Fruit fly (Drosophila melanogaster): ENCODE data around the gene CG3847.

The CG3847 gene

DNA sequence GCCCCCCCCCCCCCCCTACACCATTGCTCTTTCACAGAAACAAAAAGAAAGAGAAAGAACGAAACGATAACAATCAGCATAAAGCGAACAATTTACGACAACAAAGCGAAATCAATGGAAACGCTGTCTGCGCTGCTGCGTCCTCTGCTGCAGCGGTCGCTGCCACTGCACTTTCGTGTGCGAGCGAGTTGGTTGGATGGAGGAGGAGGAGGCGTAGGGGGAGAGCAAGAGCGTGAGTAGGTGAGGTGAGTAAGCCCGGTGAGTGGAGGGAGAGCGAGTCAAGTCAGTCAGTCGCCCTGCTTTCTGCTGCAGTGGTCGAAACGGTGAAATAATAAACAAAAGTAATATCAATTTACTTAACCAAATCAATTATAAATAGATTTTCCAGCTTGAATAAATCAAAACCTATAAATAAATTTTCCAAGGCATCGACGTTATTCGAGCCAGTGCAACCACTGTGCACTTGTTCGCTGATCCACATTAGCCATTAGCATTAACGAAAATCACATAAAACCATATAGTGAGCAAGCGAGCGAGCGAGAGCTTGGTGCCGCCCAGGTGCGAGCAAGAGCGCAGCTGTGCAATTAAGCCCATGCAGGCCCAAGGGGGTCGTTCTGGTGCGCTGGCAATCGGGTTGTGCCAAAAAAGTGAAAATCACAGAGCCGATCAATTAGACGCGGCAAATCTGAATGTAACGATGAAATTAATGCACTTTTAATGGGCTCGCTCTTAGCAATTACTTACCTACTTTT lies 2.9 kb upstream of the CG3847 start (continued):
- TF ChIP-seq CG6765 (GFP tag; optimal IDR thresholded peaks at IDR 0.05) = no peak
- TF ChIP-seq Bgb (GFP tag; IDR thresholded peaks at IDR 0.05; ENCODE audit: partially characterized antibody) = peak; percentile 25; the same call in 1 of the 2 replicates
- no peak for TF ChIP-seq CG13287 (GFP tag; IDR thresholded peaks at IDR 0.05; ENCODE audit: partially characterized antibody)
- TF ChIP-seq CG8944 (GFP tag; optimal IDR thresholded peaks at IDR 0.05) = no peak
- TF ChIP-seq abd-A (tag; optimal IDR thresholded peaks at IDR 0.05) = peak; percentile 49
- no peak for TF ChIP-seq hb (GFP tag; IDR thresholded peaks at IDR 0.05; ENCODE audit: partially characterized antibody)
- TF ChIP-seq CG14860 (GFP tag; IDR thresholded peaks at IDR 0.05; ENCODE audit: partially characterized antibody) = no peak
- TF ChIP-seq Dbx (GFP tag; IDR thresholded peaks at IDR 0.05) = no peak
- TF ChIP-seq kni (GFP tag; optimal IDR thresholded peaks at IDR 0.05) = peak; percentile 69
- TF ChIP-seq CG14050 (GFP tag; IDR thresholded peaks at IDR 0.05) = peak; percentile 48; the same call in 1 of the 3 replicates
- peak; percentile 31 for TF ChIP-seq CG10979 (tag; optimal IDR thresholded peaks at IDR 0.05)
- TF ChIP-seq CG43689 (GFP tag; IDR thresholded peaks at IDR 0.05) = no peak
- peak; percentile 57 for TF ChIP-seq sisA (GFP tag; IDR thresholded peaks at IDR 0.05)
- TF ChIP-seq CG13624 (GFP tag; optimal IDR thresholded peaks at IDR 0.05) = no peak
- 0 out of 3 replicates have a peak, but pooled peaks have one; percentile 54 for TF ChIP-seq H15 (GFP tag; IDR thresholded peaks at IDR 0.05)
- TF ChIP-seq jumu (GFP tag; optimal IDR thresholded peaks at IDR 0.05) = no peak
- no peak for TF ChIP-seq C15 (GFP tag; IDR thresholded peaks at IDR 0.05)
- TF ChIP-seq chif (GFP tag; optimal IDR thresholded peaks at IDR 0.05) = no peak
- no peak for TF ChIP-seq CG11456 (GFP tag; IDR thresholded peaks at IDR 0.05)
- TF ChIP-seq sob (GFP tag; IDR thresholded peaks at IDR 0.05) = peak; percentile 42; the same call in 1 of the 2 replicates
- TF ChIP-seq CG6683 (GFP tag; optimal IDR thresholded peaks at IDR 0.05) = no peak
- no peak for TF ChIP-seq CG4707 (GFP tag; optimal IDR thresholded peaks at IDR 0.05)
- no peak for TF ChIP-seq tx (GFP tag; optimal IDR thresholded peaks at IDR 0.05)
- peak; percentile 47 for TF ChIP-seq CG6689 (GFP tag; IDR thresholded peaks at IDR 0.05)
- TF ChIP-seq CG10147 (GFP tag; optimal IDR thresholded peaks at IDR 0.05) = no peak
- no peak for TF ChIP-seq gfzf (GFP tag; optimal IDR thresholded peaks at IDR 0.05)
- no peak for TF ChIP-seq CG31365 (tag; optimal IDR thresholded peaks at IDR 0.05)
- peak; percentile 20 for TF ChIP-seq CG12391 (tag; optimal IDR thresholded peaks at IDR 0.05)
- no peak for TF ChIP-seq CG4617 (GFP tag; optimal IDR thresholded peaks at IDR 0.05; ENCODE audit: borderline replicate concordance)
- no peak for TF ChIP-seq CG10462 (GFP tag; optimal IDR thresholded peaks at IDR 0.05)
- no peak for TF ChIP-seq Bdp1 (GFP tag; optimal IDR thresholded peaks at IDR 0.05)
- no peak for TF ChIP-seq al (GFP tag; IDR thresholded peaks at IDR 0.05)
- TF ChIP-seq CG5245 (GFP tag; optimal IDR thresholded peaks at IDR 0.05) = peak; percentile 9
- no peak for TF ChIP-seq ac (GFP tag; optimal IDR thresholded peaks at IDR 0.05)
- TF ChIP-seq zen (tag; optimal IDR thresholded peaks at IDR 0.05) = no peak
- TF ChIP-seq nom (GFP tag; optimal IDR thresholded peaks at IDR 0.05) = peak; percentile 39
- TF ChIP-seq CkIIα-i1 (GFP tag; IDR thresholded peaks at IDR 0.05) = no peak
- no peak for TF ChIP-seq CG9727 (GFP tag; optimal IDR thresholded peaks at IDR 0.05)
- TF ChIP-seq CG17612 (GFP tag; IDR thresholded peaks at IDR 0.05) = no peak
- no peak for TF ChIP-seq Six4 (GFP tag; optimal IDR thresholded peaks at IDR 0.05)
- no peak for TF ChIP-seq luna (GFP tag; optimal IDR thresholded peaks at IDR 0.05)
- no peak for TF ChIP-seq CG16815 (GFP tag; optimal IDR thresholded peaks at IDR 0.05)
- TF ChIP-seq lola (GFP tag; optimal IDR thresholded peaks at IDR 0.05) = no peak
- peak; percentile 96 for TF ChIP-seq Drgx (GFP tag; IDR thresholded peaks at IDR 0.05)
- no peak for TF ChIP-seq sc (optimal IDR thresholded peaks at IDR 0.05)
- peak; percentile 2 for TF ChIP-seq sc (GFP tag; optimal IDR thresholded peaks at IDR 0.05)
- peak; percentile 91 for TF ChIP-seq lbe (GFP tag; optimal IDR thresholded peaks at IDR 0.05)
- no peak for TF ChIP-seq zen2 (GFP tag; IDR thresholded peaks at IDR 0.05; ENCODE audit: partially characterized antibody)
- TF ChIP-seq CG10366 (GFP tag; IDR thresholded peaks at IDR 0.05) = peak; percentile 61
